Worm (Caenorhabditis elegans): Measurements from ENCODE around the gene Y48E1C.1.

Gene Y48E1C.1

DNA sequence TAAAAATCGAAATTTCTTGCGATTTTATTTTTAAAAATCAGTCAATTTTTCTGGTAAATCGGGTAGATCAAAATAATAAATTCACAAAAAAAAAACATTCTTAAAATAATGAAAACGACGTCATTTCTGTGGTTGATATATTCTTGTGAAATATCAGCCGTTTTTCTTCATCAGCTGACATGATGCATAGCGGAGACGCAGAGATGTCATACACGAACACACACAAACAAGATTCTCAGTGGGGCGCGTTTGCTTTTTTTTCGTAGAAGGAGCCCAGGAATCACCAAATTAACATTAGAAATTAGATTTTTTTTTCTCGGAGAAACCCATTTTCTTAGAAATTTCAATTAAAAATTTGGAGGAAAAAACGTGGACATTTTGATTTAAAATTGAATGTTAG is 32.9 kb downstream of the Y48E1C.1 start (continued):
- TF ChIP-seq K11D2.4 (GFP tag; IDR thresholded peaks at IDR 0.05) = no peak
- no peak for TF ChIP-seq zim-3 (tag; optimal IDR thresholded peaks at IDR 0.05)
- TF ChIP-seq fkh-3 (tag; optimal IDR thresholded peaks at IDR 0.05) = no peak
- TF ChIP-seq ama-1 (optimal IDR thresholded peaks at IDR 0.05) = no peak
- no peak for TF ChIP-seq ama-1 (GFP tag; optimal IDR thresholded peaks at IDR 0.05)
- no peak for TF ChIP-seq die-1 (tag; optimal IDR thresholded peaks at IDR 0.05)
- no peak for TF ChIP-seq repo-1 (tag; optimal IDR thresholded peaks at IDR 0.05)
- peak; percentile 23 for TF ChIP-seq madf-10 (tag; optimal IDR thresholded peaks at IDR 0.05)
- TF ChIP-seq attf-3 (GFP tag; conservative IDR thresholded peaks at IDR 0.05) = no peak
- peak; percentile 70 for TF ChIP-seq nhr-80 (tag; optimal IDR thresholded peaks at IDR 0.05)
- no peak for TF ChIP-seq F39B2.1 (GFP tag; IDR thresholded peaks at IDR 0.05)
- no peak for TF ChIP-seq rcor-1 (GFP tag; IDR thresholded peaks at IDR 0.05)
- TF ChIP-seq attf-6 (GFP tag; IDR thresholded peaks at IDR 0.05) = no peak
- no peak for TF ChIP-seq lag-1 (GFP tag; IDR thresholded peaks at IDR 0.05)
- TF ChIP-seq nhr-90 (tag; optimal IDR thresholded peaks at IDR 0.05) = no peak
- TF ChIP-seq dox-1 (GFP tag; IDR thresholded peaks at IDR 0.05) = no peak; the same call in 1 of the 2 replicates
- TF ChIP-seq D2030.7 (GFP tag; IDR thresholded peaks at IDR 0.05) = no peak
- TF ChIP-seq B0019.2 (GFP tag; conservative IDR thresholded peaks at IDR 0.05) = no peak
- TF ChIP-seq Y67H2A.10 (GFP tag; conservative IDR thresholded peaks at IDR 0.05) = no peak
- TF ChIP-seq pha-4 (tag; optimal IDR thresholded peaks at IDR 0.05) = peak; percentile 86
- TF ChIP-seq egl-18 (GFP tag; IDR thresholded peaks at IDR 0.05) = no peak
- TF ChIP-seq madf-8 (GFP tag; conservative IDR thresholded peaks at IDR 0.05) = no peak
- TF ChIP-seq lin-40 (tag; optimal IDR thresholded peaks at IDR 0.05) = peak; percentile 69
- no peak for TF ChIP-seq tbx-9 (tag; optimal IDR thresholded peaks at IDR 0.05; ENCODE audit: borderline replicate concordance)
- no peak for TF ChIP-seq cebp-2 (GFP tag; IDR thresholded peaks at IDR 0.05)
- no peak for TF ChIP-seq hrde-1 (tag; optimal IDR thresholded peaks at IDR 0.05; ENCODE audit: borderline replicate concordance)
- no peak for TF ChIP-seq ztf-28 (GFP tag; IDR thresholded peaks at IDR 0.05)
- peak; percentile 53 for TF ChIP-seq ztf-26 (tag; optimal IDR thresholded peaks at IDR 0.05)
- TF ChIP-seq atf-7 (tag; optimal IDR thresholded peaks at IDR 0.05) = peak; percentile 52
- no peak for TF ChIP-seq hsf-1 (GFP tag; IDR thresholded peaks at IDR 0.05)
- no peak for TF ChIP-seq ceh-58 (GFP tag; IDR thresholded peaks at IDR 0.05)
- no peak for TF ChIP-seq Y53F4B.3 (GFP tag; IDR thresholded peaks at IDR 0.05)
- TF ChIP-seq snpc-3.4 (tag; optimal IDR thresholded peaks at IDR 0.05) = no peak
- no peak for TF ChIP-seq ztf-6 (GFP tag; IDR thresholded peaks at IDR 0.05)
- TF ChIP-seq F23B12.7 (tag; optimal IDR thresholded peaks at IDR 0.05; ENCODE audit: insufficient read depth) = peak; percentile 67
- no peak for TF ChIP-seq ceh-91 (GFP tag; IDR thresholded peaks at IDR 0.05)
- TF ChIP-seq B0261.1 (tag; optimal IDR thresholded peaks at IDR 0.05) = no peak
- TF ChIP-seq C06A6.2 (GFP tag; conservative IDR thresholded peaks at IDR 0.05) = no peak
- no peak for TF ChIP-seq efl-1 (GFP tag; optimal IDR thresholded peaks at IDR 0.05)
- TF ChIP-seq mcd-1 (GFP tag; IDR thresholded peaks at IDR 0.05) = peak; percentile 92
- TF ChIP-seq tlf-1 (GFP tag; optimal IDR thresholded peaks at IDR 0.05) = no peak
- no peak for TF ChIP-seq F52B5.7 (tag; optimal IDR thresholded peaks at IDR 0.05)
- no peak for TF ChIP-seq F57C9.4 (tag; optimal IDR thresholded peaks at IDR 0.05)
- TF ChIP-seq aptf-3 (GFP tag; IDR thresholded peaks at IDR 0.05) = no peak
- no peak for TF ChIP-seq B0035.1 (tag; optimal IDR thresholded peaks at IDR 0.05)
- 0 out of 2 replicates have a peak, but pooled peaks have one; percentile 17 for TF ChIP-seq lir-1 (GFP tag; conservative IDR thresholded peaks at IDR 0.05)
- no peak for TF ChIP-seq mel-28 (tag; optimal IDR thresholded peaks at IDR 0.05; ENCODE audit: borderline replicate concordance)
- no peak for TF ChIP-seq ceh-40 (GFP tag; IDR thresholded peaks at IDR 0.05)
- TF ChIP-seq F22D6.2 (tag; optimal IDR thresholded peaks at IDR 0.05) = no peak
- no peak for TF ChIP-seq hmg-20 (GFP tag; IDR thresholded peaks at IDR 0.05)
- no peak for TF ChIP-seq F57A8.1 (GFP tag; optimal IDR thresholded peaks at IDR 0.05)
